Fruit fly (Drosophila melanogaster): ENCODE data around the gene CG15317.

The CG15317 gene

DNA sequence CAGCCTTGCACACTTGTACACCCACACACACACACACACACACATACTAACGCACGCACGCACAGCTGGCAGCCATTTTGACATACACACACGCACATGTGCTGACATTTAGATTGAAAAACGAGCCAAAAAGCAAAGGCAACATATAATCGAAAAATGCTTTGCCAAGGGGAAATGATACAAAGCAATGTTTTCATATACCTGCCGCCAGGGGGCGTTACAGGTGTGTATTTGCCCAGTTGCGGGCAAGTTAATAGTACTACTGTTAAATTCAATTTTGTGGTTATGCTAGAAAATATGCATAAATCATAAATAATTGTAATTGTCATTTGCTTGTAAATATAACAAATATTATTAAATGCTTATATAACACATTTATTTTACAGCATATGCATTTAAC is 23.9 kb downstream of the CG15317 start (continued):
- TF ChIP-seq Eip74EF (GFP tag; optimal IDR thresholded peaks at IDR 0.05): peak in 1 of 2 experiments; percentile 5
- no peak for TF ChIP-seq CG31365 (tag; optimal IDR thresholded peaks at IDR 0.05)

DNA sequence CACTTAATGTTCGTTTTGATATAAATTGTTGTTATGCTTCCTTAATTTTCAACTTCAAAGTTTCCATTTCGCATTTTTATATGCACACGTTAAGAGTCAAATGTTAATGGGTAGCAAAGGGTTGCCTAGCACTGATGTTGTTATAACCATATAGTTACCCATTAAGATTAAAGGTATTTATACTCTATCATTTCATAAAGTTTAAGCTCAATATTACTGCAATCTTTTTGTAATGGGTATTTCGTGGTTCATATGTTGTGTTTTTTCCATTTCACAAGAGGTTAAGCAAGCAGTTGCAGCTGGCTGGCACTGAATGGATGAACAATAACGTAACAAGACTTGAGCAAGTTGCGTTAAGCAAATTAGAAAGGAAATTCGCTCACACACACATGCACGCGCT is 24.5 kb downstream of the CG15317 start:
- TF ChIP-seq ara (GFP tag; IDR thresholded peaks at IDR 0.05) (no peak), CG17359 (tag; optimal IDR thresholded peaks at IDR 0.05) (peak; percentile 11), gsb-n (tag; optimal IDR thresholded peaks at IDR 0.05) (no peak), rib (GFP tag; IDR thresholded peaks at IDR 0.05) (no peak), TFAM (GFP tag; optimal IDR thresholded peaks at IDR 0.05) (no peak), ssp (GFP tag; IDR thresholded peaks at IDR 0.05) (no peak), tap (tag; optimal IDR thresholded peaks at IDR 0.05) (no peak), gem (tag; optimal IDR thresholded peaks at IDR 0.05) (peak; percentile 39), CG2678 (tag; optimal IDR thresholded peaks at IDR 0.05) (peak; percentile 22), CG7963 (GFP tag; IDR thresholded peaks at IDR 0.05; ENCODE audit: partially characterized antibody) (no peak), lov (optimal IDR thresholded peaks at IDR 0.05) (no peak), lov (GFP tag; IDR thresholded peaks at IDR 0.05) (no peak), wdn (GFP tag; IDR thresholded peaks at IDR 0.05) (no peak), CG8281 (tag; optimal IDR thresholded peaks at IDR 0.05) (no peak), Sox100B (GFP tag; optimal IDR thresholded peaks at IDR 0.05) (no peak), Awh (GFP tag; IDR thresholded peaks at IDR 0.05) (no peak), ind (GFP tag; optimal IDR thresholded peaks at IDR 0.05) (peak; percentile 12), sd (tag; optimal IDR thresholded peaks at IDR 0.05) (no peak), CG9817 (tag; optimal IDR thresholded peaks at IDR 0.05) (no peak), gcm2 (GFP tag; optimal IDR thresholded peaks at IDR 0.05) (no peak), CG13296 (GFP tag; optimal IDR thresholded peaks at IDR 0.05) (no peak), ranshi (GFP tag; IDR thresholded peaks at IDR 0.05) (0 out of 2 replicates have a peak, but pooled peaks have one; percentile 30), tio (GFP tag; optimal IDR thresholded peaks at IDR 0.05) (no peak), kay (GFP tag; optimal IDR thresholded peaks at IDR 0.05) (no peak), CG15269 (tag; optimal IDR thresholded peaks at IDR 0.05) (no peak), CG12659 (GFP tag; optimal IDR thresholded peaks at IDR 0.05) (no peak), CG14014 (GFP tag; IDR thresholded peaks at IDR 0.05) (0 out of 2 replicates have a peak, but pooled peaks have one; percentile 25), MESR4 (GFP tag; optimal IDR thresholded peaks at IDR 0.05) (no peak), CG11723 (GFP tag; optimal IDR thresholded peaks at IDR 0.05) (no peak), CG3407 (GFP tag; optimal IDR thresholded peaks at IDR 0.05) (no peak), CG30020 (tag; optimal IDR thresholded peaks at IDR 0.05) (no peak), Nf-YA (GFP tag; IDR thresholded peaks at IDR 0.05) (no peak), CG17361 (GFP tag; IDR thresholded peaks at IDR 0.05) (no peak), CG5245 (GFP tag; optimal IDR thresholded peaks at IDR 0.05) (no peak), tna (GFP tag; IDR thresholded peaks at IDR 0.05; ENCODE audit: partially characterized antibody) (no peak), Hr78 (GFP tag; optimal IDR thresholded peaks at IDR 0.05) (no peak), unc-4 (GFP tag; IDR thresholded peaks at IDR 0.05; ENCODE audit: partially characterized antibody) (no peak), aop (GFP tag; IDR thresholded peaks at IDR 0.05) (no peak), tup (GFP tag; optimal IDR thresholded peaks at IDR 0.05) (no peak), CG11093 (GFP tag; IDR thresholded peaks at IDR 0.05) (no peak), pros (GFP tag; optimal IDR thresholded peaks at IDR 0.05) (no peak), peb (GFP tag; IDR thresholded peaks at IDR 0.05) (no peak), HLH3B (GFP tag; IDR thresholded peaks at IDR 0.05) (0 out of 2 replicates have a peak, but pooled peaks have one; percentile 22), bigmax (GFP tag; optimal IDR thresholded peaks at IDR 0.05) (no peak), CG2712 (tag; optimal IDR thresholded peaks at IDR 0.05) (no peak), CG10959 (GFP tag; IDR thresholded peaks at IDR 0.05) (no peak), CG2120 (GFP tag; optimal IDR thresholded peaks at IDR 0.05) (peak; percentile 33)

Data from whole organism, embryonic.